Fruit fly (Drosophila melanogaster): ENCODE measurements around the gene PNUTS.

Gene PNUTS

dm6 chr2L:892461-892860, 22.2 kb downstream of the PNUTS start (continued):
- peak; percentile 35 for TF ChIP-seq CG12219 (GFP tag; optimal IDR thresholded peaks at IDR 0.05)
- no peak for TF ChIP-seq NK7.1 (GFP tag; optimal IDR thresholded peaks at IDR 0.05)
- TF ChIP-seq CG15514 (GFP tag; optimal IDR thresholded peaks at IDR 0.05) = peak; percentile 31
- TF ChIP-seq Six4 (GFP tag; optimal IDR thresholded peaks at IDR 0.05) = no peak
- no peak for TF ChIP-seq CG6765 (GFP tag; optimal IDR thresholded peaks at IDR 0.05)
- TF ChIP-seq Fer3 (tag; optimal IDR thresholded peaks at IDR 0.05) = peak; percentile 47
- no peak for TF ChIP-seq ro (GFP tag; IDR thresholded peaks at IDR 0.05)
- TF ChIP-seq CG18599 (GFP tag; optimal IDR thresholded peaks at IDR 0.05) = peak; percentile 78
- peak; percentile 59 for TF ChIP-seq Meics (GFP tag; optimal IDR thresholded peaks at IDR 0.05)
- TF ChIP-seq CG6813 (GFP tag; optimal IDR thresholded peaks at IDR 0.05) = peak; percentile 46
- TF ChIP-seq CG11456 (GFP tag; IDR thresholded peaks at IDR 0.05) = peak; percentile 64; the same call in 1 of the 3 replicates
- no peak for TF ChIP-seq CG8944 (GFP tag; optimal IDR thresholded peaks at IDR 0.05)
- TF ChIP-seq disco-r (GFP tag; optimal IDR thresholded peaks at IDR 0.05) = no peak
- TF ChIP-seq bcd (GFP tag; optimal IDR thresholded peaks at IDR 0.05) = peak; percentile 34
- peak; percentile 53 for TF ChIP-seq Sox102F (GFP tag; optimal IDR thresholded peaks at IDR 0.05)
- peak; percentile 10 for TF ChIP-seq Xbp1 (GFP tag; optimal IDR thresholded peaks at IDR 0.05)
- 0 out of 3 replicates have a peak, but pooled peaks have one; percentile 35 for TF ChIP-seq gce (GFP tag; IDR thresholded peaks at IDR 0.05)
- TF ChIP-seq Hsf (GFP tag; optimal IDR thresholded peaks at IDR 0.05) = peak; percentile 2
- no peak for TF ChIP-seq cad (GFP tag; optimal IDR thresholded peaks at IDR 0.05)
- TF ChIP-seq hkb (optimal IDR thresholded peaks at IDR 0.05) = no peak
- peak; percentile 54 for TF ChIP-seq hkb (GFP tag; IDR thresholded peaks at IDR 0.05)
- TF ChIP-seq CG32772 (GFP tag; IDR thresholded peaks at IDR 0.05) = peak; percentile 30; the same call in 1 of the 2 replicates
- no peak for TF ChIP-seq CG4820 (GFP tag; optimal IDR thresholded peaks at IDR 0.05)
- peak; percentile 8 for TF ChIP-seq Camta (GFP tag; optimal IDR thresholded peaks at IDR 0.05)
- TF ChIP-seq Ets65A (GFP tag) = peak; percentile 96
- TF ChIP-seq CG10274 (GFP tag; optimal IDR thresholded peaks at IDR 0.05) = no peak
- no peak for TF ChIP-seq CG5953 (GFP tag; IDR thresholded peaks at IDR 0.05)
- TF ChIP-seq vvl (GFP tag; IDR thresholded peaks at IDR 0.05) = peak; percentile 42
- TF ChIP-seq caup (GFP tag; optimal IDR thresholded peaks at IDR 0.05; ENCODE audit: severe bottlenecking) = peak; percentile 50
- TF ChIP-seq ara (GFP tag; IDR thresholded peaks at IDR 0.05) = no peak
- TF ChIP-seq Abd-B (GFP tag; optimal IDR thresholded peaks at IDR 0.05) = peak; percentile 37
- TF ChIP-seq maf-S (GFP tag; optimal IDR thresholded peaks at IDR 0.05) = peak; percentile 8
- TF ChIP-seq Dek (tag; optimal IDR thresholded peaks at IDR 0.05) = peak; percentile 36
- TF ChIP-seq CG1529 (GFP tag; optimal IDR thresholded peaks at IDR 0.05) = no peak
- TF ChIP-seq Mad (GFP tag; optimal IDR thresholded peaks at IDR 0.05) = no peak
- no peak for TF ChIP-seq slou (GFP tag; optimal IDR thresholded peaks at IDR 0.05)
- peak; percentile 32 for TF ChIP-seq ATbp (GFP tag; optimal IDR thresholded peaks at IDR 0.05)
- no peak for TF ChIP-seq Rx (GFP tag; IDR thresholded peaks at IDR 0.05)
- 0 out of 2 replicates have a peak, but pooled peaks have one; percentile 58 for TF ChIP-seq Xrp1 (GFP tag; IDR thresholded peaks at IDR 0.05)
- TF ChIP-seq PHDP (tag; optimal IDR thresholded peaks at IDR 0.05) = peak; percentile 30
- peak; percentile 8 for TF ChIP-seq Oli (tag; optimal IDR thresholded peaks at IDR 0.05)
- TF ChIP-seq her (GFP tag; optimal IDR thresholded peaks at IDR 0.05) = peak; percentile 37
- peak; percentile 55 for TF ChIP-seq dmrt99B (tag; optimal IDR thresholded peaks at IDR 0.05)
- TF ChIP-seq CG1603 (tag; optimal IDR thresholded peaks at IDR 0.05) = peak; percentile 49
- TF ChIP-seq CG7786 (GFP tag; optimal IDR thresholded peaks at IDR 0.05) = peak; percentile 6
- peak; percentile 49 for TF ChIP-seq CG17359 (tag; optimal IDR thresholded peaks at IDR 0.05)
- TF ChIP-seq CG13424 (tag; optimal IDR thresholded peaks at IDR 0.05) = peak; percentile 44
- 0 out of 2 replicates have a peak, but pooled peaks have one; percentile 9 for TF ChIP-seq NFAT (GFP tag; IDR thresholded peaks at IDR 0.05)
- peak; percentile 19 for TF ChIP-seq tin (GFP tag; optimal IDR thresholded peaks at IDR 0.05)
- peak; percentile 36; the same call in 1 of the 2 replicates for TF ChIP-seq CG14014 (GFP tag; IDR thresholded peaks at IDR 0.05)
- no peak for TF ChIP-seq CG6254 (GFP tag; optimal IDR thresholded peaks at IDR 0.05)

Measured in whole organism, embryonic.